Fruit fly (Drosophila melanogaster) whole organism, embryonic: ENCODE measurements around the gene heix.
A peak's percentile ranks its signal among the peaks of the same experiment; 100 is the strongest.

Experiments
- Asciz ChIP-seq: fragments of 200-800 bp; sonication (Bioruptor generic); optimal IDR thresholded peaks from 2 replicates; lab custom pipeline; 2017; ENCODE audit warnings: missing biosample characterization, mild to moderate bottlenecking, missing genetic modification characterization, missing genetic modification reagents
- Atf3 ChIP-seq: fragments of 200-800 bp; sonication (Bioruptor generic); optimal IDR thresholded peaks from 3 replicates; lab custom pipeline; 2016; ENCODE audit warnings: missing biosample characterization, missing genetic modification characterization
- BEAF-32 ChIP-seq: fragments of 200-800 bp; sonication (Bioruptor generic); optimal IDR thresholded peaks from 3 replicates; lab custom pipeline; 2017; ENCODE audit warnings: missing biosample characterization, missing genetic modification characterization, mild to moderate bottlenecking, moderate library complexity, missing genetic modification reagents
- CG11723 ChIP-seq: fragments of 200-800 bp; sonication (Bioruptor generic); optimal IDR thresholded peaks from 2 replicates; lab custom pipeline; 2017; ENCODE audit warnings: missing biosample characterization, mild to moderate bottlenecking, missing genetic modification characterization
- CG12391 ChIP-seq: fragments of 200-800 bp; sonication (Bioruptor generic); optimal IDR thresholded peaks from 3 replicates; lab custom pipeline; 2018; ENCODE audit warnings: missing biosample characterization, mild to moderate bottlenecking, missing genetic modification characterization, moderate library complexity
- CG13287 ChIP-seq: fragments of 200-800 bp; sonication (Bioruptor generic); IDR thresholded peaks from 2 replicates; pipeline ENCODE4 v1.3.6; 2022; ENCODE audit warnings: missing biosample characterization, missing genetic modification characterization; ENCODE audit not compliant: partially characterized antibody
- CG13296 ChIP-seq: fragments of 200-800 bp; sonication (Bioruptor generic); optimal IDR thresholded peaks from 3 replicates; lab custom pipeline; 2018; ENCODE audit warnings: missing biosample characterization, mild to moderate bottlenecking, missing genetic modification characterization
- CG15696 ChIP-seq: fragments of 200-800 bp; sonication (Bioruptor generic); optimal IDR thresholded peaks from 2 replicates; lab custom pipeline; 2019; ENCODE audit warnings: missing biosample characterization, mild to moderate bottlenecking, missing genetic modification characterization, moderate library complexity
- CG17328 ChIP-seq: fragments of 200-800 bp; sonication (Bioruptor generic); IDR thresholded peaks from 2 replicates; pipeline ENCODE4 v1.3.6; 2022; ENCODE audit warnings: missing biosample characterization, missing genetic modification characterization
- CG17912 ChIP-seq: fragments of 200-800 bp; sonication (Bioruptor generic); optimal IDR thresholded peaks from 2 replicates; lab custom pipeline; 2018; ENCODE audit warnings: missing biosample characterization, mild to moderate bottlenecking, missing genetic modification characterization
- CG18262 ChIP-seq: fragments of 200-800 bp; optimal IDR thresholded peaks from 3 replicates; lab custom pipeline; 2019; ENCODE audit warnings: missing biosample characterization, mild to moderate bottlenecking, missing genetic modification characterization, moderate library complexity
- CG18764 ChIP-seq: fragments of 200-800 bp; sonication (Bioruptor generic); optimal IDR thresholded peaks from 3 replicates; lab custom pipeline; 2016; ENCODE audit warnings: missing biosample characterization, missing genetic modification characterization
- CG2875 ChIP-seq: fragments of 200-800 bp; sonication (Bioruptor generic); optimal IDR thresholded peaks from 2 replicates; lab custom pipeline; 2017; ENCODE audit warnings: missing biosample characterization, mild to moderate bottlenecking, missing genetic modification characterization, missing genetic modification reagents
- CG30403 ChIP-seq: fragments of 200-800 bp; sonication (Bioruptor generic); optimal IDR thresholded peaks from 3 replicates; lab custom pipeline; 2016; ENCODE audit warnings: missing biosample characterization, missing genetic modification characterization
- CG32532 ChIP-seq: fragments of 200-800 bp; sonication (Bioruptor generic); IDR thresholded peaks from 2 replicates; pipeline ENCODE4 v1.3.6; 2022; ENCODE audit warnings: missing biosample characterization, missing genetic modification characterization
- CG3407 ChIP-seq: fragments of 200-800 bp; sonication (Bioruptor generic); optimal IDR thresholded peaks from 2 replicates; lab custom pipeline; 2018; ENCODE audit warnings: missing biosample characterization, mild to moderate bottlenecking, missing genetic modification characterization
- CG34422 ChIP-seq: fragments of 200-800 bp; sonication (Bioruptor generic); IDR thresholded peaks from 3 replicates; pipeline ENCODE4 v1.3.6; 2022; ENCODE audit warnings: missing biosample characterization, missing genetic modification characterization
- CG3726 ChIP-seq: fragments of 200-800 bp; sonication (Bioruptor generic); IDR thresholded peaks from 3 replicates; pipeline ENCODE4, ENCODE4 v1.3.6; 2022; ENCODE audit warnings: missing biosample characterization, missing genetic modification characterization
- CG4328 ChIP-seq: fragments of 200-800 bp; sonication (Bioruptor generic); optimal IDR thresholded peaks from 3 replicates; lab custom pipeline; 2017; ENCODE audit warnings: missing biosample characterization, missing genetic modification reagents, missing genetic modification characterization
- CG7745 ChIP-seq: fragments of 200-800 bp; sonication (Bioruptor generic); optimal IDR thresholded peaks from 2 replicates; lab custom pipeline; 2018; ENCODE audit warnings: missing biosample characterization, mild to moderate bottlenecking, missing genetic modification characterization, moderate library complexity
- CG7839 ChIP-seq: fragments of 200-800 bp; sonication (Bioruptor generic); optimal IDR thresholded peaks from 3 replicates; lab custom pipeline; 2018; ENCODE audit warnings: missing biosample characterization, mild to moderate bottlenecking, missing genetic modification characterization, moderate library complexity
- Dfd ChIP-seq, 2 experiments: fragments of >200 bp; optimal IDR thresholded peaks; 2 replicates each; lab custom pipeline; 2017; ENCODE audit warnings: missing biosample characterization in 2 of 2, missing genetic modification characterization in 2 of 2
- ERR ChIP-seq: fragments of 200-800 bp; sonication (Bioruptor generic); optimal IDR thresholded peaks from 2 replicates; lab custom pipeline; 2016; ENCODE audit warnings: missing biosample characterization, missing genetic modification characterization
- HmgD ChIP-seq: fragments of 200-800 bp; sonication (Bioruptor generic); optimal IDR thresholded peaks from 3 replicates; lab custom pipeline; 2016; ENCODE audit warnings: missing biosample characterization, missing genetic modification characterization
- MBD-R2 ChIP-seq: fragments of 200-800 bp; sonication (Bioruptor generic); IDR thresholded peaks from 2 replicates; pipeline ENCODE4 v1.3.6; 2022; ENCODE audit warnings: missing biosample characterization, missing genetic modification characterization
- NC2α ChIP-seq: fragments of 200-800 bp; sonication (Bioruptor generic); optimal IDR thresholded peaks from 2 replicates; lab custom pipeline; 2016; ENCODE audit warnings: missing biosample characterization, missing genetic modification characterization
- NfI ChIP-seq: fragments of 200-800 bp; sonication (Bioruptor generic); optimal IDR thresholded peaks from 3 replicates; lab custom pipeline; 2018; ENCODE audit warnings: missing biosample characterization, mild to moderate bottlenecking, missing genetic modification characterization, moderate library complexity
- Stat92E ChIP-seq, 3 experiments: fragments of >200 bp in 2 of 3; fragments of 200-800 bp in 1 of 3; sonication (Bioruptor generic) in 1 of 3; optimal IDR thresholded peaks; 2 replicates each; lab custom pipeline; 2017 to 2019; ENCODE audit warnings: missing biosample characterization in 3 of 3, missing genetic modification characterization in 3 of 3, mild to moderate bottlenecking in 1 of 3, moderate library complexity in 1 of 3
- amos ChIP-seq: fragments of 200-800 bp; sonication (Bioruptor generic); IDR thresholded peaks from 2 replicates; pipeline ENCODE4 v1.3.6; 2022; ENCODE audit warnings: missing biosample characterization, missing genetic modification characterization; ENCODE audit not compliant: partially characterized antibody
- ash1 ChIP-seq: fragments of 200-800 bp; sonication (Bioruptor generic); optimal IDR thresholded peaks from 2 replicates; lab custom pipeline; 2018; ENCODE audit warnings: missing biosample characterization, mild to moderate bottlenecking, missing genetic modification characterization
- bigmax ChIP-seq: fragments of 200-800 bp; sonication (Bioruptor generic); optimal IDR thresholded peaks from 2 replicates; lab custom pipeline; 2018; ENCODE audit warnings: missing biosample characterization, mild to moderate bottlenecking, missing genetic modification characterization
- btn ChIP-seq: fragments of 200-800 bp; sonication (Bioruptor generic); optimal IDR thresholded peaks from 2 replicates; lab custom pipeline; 2016; ENCODE audit warnings: missing biosample characterization, missing genetic modification characterization
- crol ChIP-seq: fragments of 200-800 bp; sonication (Bioruptor generic); IDR thresholded peaks from 2 replicates; pipeline ENCODE4 v1.3.6; 2022; ENCODE audit warnings: missing biosample characterization, missing genetic modification characterization
- dimm ChIP-seq: fragments of 200-800 bp; sonication (Bioruptor generic); IDR thresholded peaks from 2 replicates; pipeline ENCODE4 v1.3.6; 2022; ENCODE audit warnings: missing biosample characterization, missing genetic modification characterization
- dysf ChIP-seq: fragments of 200-800 bp; sonication (Bioruptor generic); IDR thresholded peaks from 3 replicates; pipeline ENCODE4 v1.3.6; 2022; ENCODE audit warnings: missing biosample characterization, missing genetic modification characterization
- eyg ChIP-seq: fragments of 200-800 bp; sonication (Bioruptor generic); optimal IDR thresholded peaks from 3 replicates; lab custom pipeline; 2016; ENCODE audit warnings: missing biosample characterization, missing genetic modification characterization
- h ChIP-seq: fragments of >200 bp; optimal IDR thresholded peaks from 2 replicates; lab custom pipeline; 2017
- jumu ChIP-seq: fragments of 200-800 bp; sonication (Bioruptor generic); optimal IDR thresholded peaks from 3 replicates; lab custom pipeline; 2016; ENCODE audit warnings: missing biosample characterization, missing genetic modification characterization
- nmo ChIP-seq: fragments of 200-800 bp; sonication (Bioruptor generic); optimal IDR thresholded peaks from 2 replicates; lab custom pipeline; 2018; ENCODE audit warnings: missing biosample characterization, mild to moderate bottlenecking, missing genetic modification characterization, moderate library complexity
- pan ChIP-seq, 4 experiments: fragments of >200 bp in 3 of 4; fragments of 200-800 bp in 1 of 4; sonication (Bioruptor generic) in 1 of 4; optimal IDR thresholded peaks in 3 of 4; IDR thresholded peaks in 1 of 4; 2 replicates each; pipeline versions ENCODE4 v1.3.6 to Lab custom; 2017 to 2022; ENCODE audit warnings: missing biosample characterization in 2 of 4, missing genetic modification characterization in 2 of 4, mixed read lengths in 1 of 4
- pho ChIP-seq: fragments of 200-800 bp; sonication (Bioruptor generic); optimal IDR thresholded peaks from 2 replicates; lab custom pipeline; 2016; ENCODE audit warnings: missing biosample characterization, missing genetic modification characterization
- scrt ChIP-seq: fragments of 200-800 bp; sonication (Bioruptor generic); optimal IDR thresholded peaks from 2 replicates; lab custom pipeline; 2018; ENCODE audit warnings: missing biosample characterization, mild to moderate bottlenecking, missing genetic modification characterization, moderate library complexity
- sd ChIP-seq: fragments of 200-800 bp; sonication (Bioruptor generic); optimal IDR thresholded peaks from 3 replicates; lab custom pipeline; 2018; ENCODE audit warnings: missing biosample characterization, mild to moderate bottlenecking, missing genetic modification characterization, moderate library complexity
- sens-2 ChIP-seq: fragments of 200-800 bp; sonication (Bioruptor generic); IDR thresholded peaks from 2 replicates; pipeline ENCODE4 v1.3.6; 2022; ENCODE audit warnings: missing biosample characterization, missing genetic modification characterization
- seq ChIP-seq: fragments of 200-800 bp; sonication (Bioruptor generic); IDR thresholded peaks from 2 replicates; pipeline ENCODE4 v1.3.6; 2022; ENCODE audit warnings: missing biosample characterization, missing genetic modification characterization
- tgo ChIP-seq: fragments of 200-800 bp; sonication (Bioruptor generic); IDR thresholded peaks from 3 replicates; pipeline ENCODE4 v1.3.6; 2022; ENCODE audit warnings: missing biosample characterization, missing genetic modification characterization
- tio ChIP-seq: fragments of 200-800 bp; sonication (Bioruptor generic); optimal IDR thresholded peaks from 2 replicates; lab custom pipeline; 2017; ENCODE audit warnings: missing biosample characterization, missing genetic modification characterization, inconsistent platforms
- tll ChIP-seq, 2 experiments: fragments of 200-800 bp in 1 of 2; fragments of >200 bp in 1 of 2; sonication (Bioruptor generic) in 1 of 2; optimal IDR thresholded peaks; 2 replicates each; lab custom pipeline; 2017 to 2019; ENCODE audit warnings: missing biosample characterization in 2 of 2, missing genetic modification characterization in 2 of 2, mild to moderate bottlenecking in 1 of 2, moderate library complexity in 1 of 2

heix gene

DNA sequence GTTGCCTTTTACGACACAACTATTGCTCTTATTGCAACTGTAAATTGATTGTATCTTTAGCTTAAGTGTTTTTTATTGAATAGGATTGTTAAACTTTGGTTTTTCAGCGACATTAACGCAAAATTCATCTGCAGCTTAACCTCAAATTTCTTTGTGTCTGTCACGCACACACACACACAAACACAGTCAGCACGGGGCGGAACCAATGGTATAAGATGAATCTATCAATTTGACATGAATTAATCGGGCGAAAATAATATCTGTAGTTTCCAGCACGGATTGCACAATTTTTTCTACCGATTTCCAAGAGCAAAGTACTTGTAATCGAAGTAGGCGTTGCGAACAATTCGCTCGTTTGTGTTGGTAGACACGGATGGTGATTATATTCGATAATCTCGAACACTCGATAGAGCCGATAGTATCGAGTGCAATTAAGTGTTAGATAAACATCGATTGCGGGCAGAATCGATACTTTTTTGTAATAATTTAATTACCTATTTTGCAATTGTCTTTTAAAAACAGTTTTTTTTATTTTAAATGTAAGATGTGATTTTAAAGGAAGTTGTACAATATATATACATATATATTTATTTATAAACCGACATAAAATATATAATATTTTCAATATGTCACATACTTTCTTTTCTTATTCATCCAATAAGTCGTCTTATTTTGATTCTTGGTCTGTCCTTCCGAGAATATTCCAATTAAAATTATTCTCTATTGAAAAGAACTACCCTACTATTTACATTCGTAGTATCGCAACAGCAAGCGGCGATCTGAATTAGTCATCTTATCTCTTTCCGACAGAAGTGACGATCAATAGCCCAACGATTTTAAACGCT is 42.2 kb downstream of the heix start, which contains the start of the genes PRL-1 and EndoGI (continued):
- peak; percentile 71 for TF ChIP-seq CG4328 (GFP tag; lab: Kevin White, UChicago)
- TF ChIP-seq CG3726 = no peak; the same call in 2 of the 3 replicates
- TF ChIP-seq CG32532 (GFP tag; lab: Robert Waterston, UW) = peak; percentile 91
- peak; percentile 21 for TF ChIP-seq CG3407 (GFP tag; lab: Kevin White, UChicago)
- no peak for TF ChIP-seq Atf3 (GFP tag; lab: Kevin White, UChicago)
- peak; percentile 85 for TF ChIP-seq CG7839 (tag; lab: Kevin White, UChicago)
- TF ChIP-seq crol (GFP tag; lab: Robert Waterston, UW) = no peak
- TF ChIP-seq CG7745 (tag; lab: Kevin White, UChicago) = no peak
- peak; percentile 71 for TF ChIP-seq CG30403 (GFP tag; lab: Kevin White, UChicago)
- TF ChIP-seq tgo = peak; percentile 74
- TF ChIP-seq Asciz (GFP tag; lab: Kevin White, UChicago) = no peak
- TF ChIP-seq sd (tag; lab: Kevin White, UChicago) = peak; percentile 48
- TF ChIP-seq dimm (GFP tag; lab: Robert Waterston, UW) = no peak
- TF ChIP-seq Stat92E (GFP tag; optimal IDR thresholded peaks at IDR 0.05; lab: Kevin White, UChicago) = peak in 1 of 3 experiments; percentile 34
- peak; percentile 88 for TF ChIP-seq CG13296
- TF ChIP-seq NC2α (GFP tag; lab: Kevin White, UChicago) = no peak
- peak; percentile 79; the same call in 1 of the 3 replicates for TF ChIP-seq dysf (GFP tag; lab: Robert Waterston, UW)
- peak; percentile 60 for TF ChIP-seq CG15696 (tag; lab: Kevin White, UChicago)
- peak; percentile 44 for TF ChIP-seq scrt
- TF ChIP-seq eyg (GFP tag; lab: Kevin White, UChicago) = no peak
- no peak for TF ChIP-seq ERR (GFP tag; lab: Kevin White, UChicago)
- peak; percentile 98 for TF ChIP-seq BEAF-32 (GFP tag; lab: Kevin White, UChicago)
- TF ChIP-seq CG2875 = peak; percentile 47
- peak; percentile 57; the same call in 1 of the 2 replicates for TF ChIP-seq sens-2 (GFP tag; lab: Robert Waterston, UW)
- peak; percentile 47; the same call in 1 of the 3 replicates for TF ChIP-seq CG34422
- no peak for TF ChIP-seq Dfd (GFP tag; optimal IDR thresholded peaks at IDR 0.05; lab: Kevin White, UChicago)
- peak; percentile 82 for TF ChIP-seq nmo (GFP tag; lab: Kevin White, UChicago)
- no peak for TF ChIP-seq h (lab: Kevin White, UChicago)
- no peak for TF ChIP-seq HmgD (GFP tag; lab: Kevin White, UChicago)
- TF ChIP-seq tio (GFP tag; lab: Kevin White, UChicago) = no peak
- TF ChIP-seq seq (GFP tag; lab: Robert Waterston, UW) = 0 out of 2 replicates have a peak, but pooled peaks have one; percentile 62
- peak; percentile 48 for TF ChIP-seq pho (GFP tag; lab: Kevin White, UChicago)
- peak; percentile 89 for TF ChIP-seq CG12391 (tag; lab: Kevin White, UChicago)
- TF ChIP-seq MBD-R2 (GFP tag; lab: Robert Waterston, UW) = peak; percentile 36; the same call in 1 of the 2 replicates
- TF ChIP-seq CG17912 (GFP tag; lab: Kevin White, UChicago) = no peak
- TF ChIP-seq ash1 (GFP tag; lab: Kevin White, UChicago) = no peak
- no peak for TF ChIP-seq tll (GFP tag; optimal IDR thresholded peaks at IDR 0.05; lab: Kevin White, UChicago)
- no peak for TF ChIP-seq pan (optimal IDR thresholded peaks at IDR 0.05; lab: Kevin White, UChicago)
- TF ChIP-seq pan (GFP tag; optimal IDR thresholded peaks at IDR 0.05 in 1 of 2, IDR thresholded peaks at IDR 0.05 in 1 of 2) = peak in 1 of 2 experiments; percentile 84
- TF ChIP-seq bigmax (GFP tag; lab: Kevin White, UChicago) = peak; percentile 98
- TF ChIP-seq jumu = no peak
- TF ChIP-seq CG18764 (GFP tag; lab: Kevin White, UChicago) = peak; percentile 40
- TF ChIP-seq CG13287 (GFP tag; lab: Robert Waterston, UW) = peak; percentile 92
- peak; percentile 84 for TF ChIP-seq CG18262 (tag; lab: Kevin White, UChicago)
- no peak for TF ChIP-seq btn
- peak; percentile 100 for TF ChIP-seq amos (GFP tag; lab: Robert Waterston, UW)
- TF ChIP-seq NfI (GFP tag; lab: Kevin White, UChicago) = peak; percentile 66
- peak; percentile 80 for TF ChIP-seq CG17328 (GFP tag; lab: Robert Waterston, UW)
- no peak for TF ChIP-seq CG11723 (GFP tag; lab: Kevin White, UChicago)
